Fruit fly (Drosophila melanogaster) Kc167 (cell line): ENCODE results near the gene CG44437.
"Not testable (repeated sequence)": the region's sequence is repeated elsewhere in the genome, so short reads cannot be mapped to it uniquely, and the experiment has no call there.

ENCODE experiments used
- Sin3A ChIP-seq: fragments of >200 bp; optimal IDR thresholded peaks from 2 replicates; lab custom pipeline; 2018; ENCODE audit warnings: missing external identifiers
- h ChIP-seq: fragments of >200 bp; optimal IDR thresholded peaks from 3 replicates; lab custom pipeline; 2018; ENCODE audit warnings: missing external identifiers

dm6 chrX:13177720-13178119 is 24.3 kb downstream of the CG44437 start, which contains the start of gene CG32640:
- TF ChIP-seq h, Sin3A (lab: Kevin White, UChicago): not testable (repeated sequence)
